Fruit fly (Drosophila melanogaster) whole organism, embryonic: ENCODE results near the gene CG44158.
A peak's percentile ranks its signal among the peaks of the same experiment; 100 is the strongest.

Source experiments
- BEAF-32 ChIP-seq: fragments of 200-800 bp; sonication (Bioruptor generic); optimal IDR thresholded peaks from 3 replicates; lab custom pipeline; 2017; ENCODE audit warnings: missing biosample characterization, missing genetic modification characterization, mild to moderate bottlenecking, moderate library complexity, missing genetic modification reagents
- CG10267 ChIP-seq: fragments of 200-800 bp; sonication (Bioruptor generic); optimal IDR thresholded peaks from 2 replicates; lab custom pipeline; 2018; ENCODE audit warnings: missing biosample characterization, mild to moderate bottlenecking, missing genetic modification characterization, moderate library complexity
- CG13287 ChIP-seq: fragments of 200-800 bp; sonication (Bioruptor generic); IDR thresholded peaks from 2 replicates; pipeline ENCODE4 v1.3.6; 2022; ENCODE audit warnings: missing biosample characterization, missing genetic modification characterization; ENCODE audit not compliant: partially characterized antibody
- CG13894 ChIP-seq: fragments of 200-800 bp; sonication (Bioruptor generic); optimal IDR thresholded peaks from 3 replicates; lab custom pipeline; 2018; ENCODE audit warnings: missing biosample characterization, mild to moderate bottlenecking, missing genetic modification characterization, moderate library complexity
- CG16813 ChIP-seq: fragments of 200-800 bp; sonication (Bioruptor generic); IDR thresholded peaks from 3 replicates; pipeline ENCODE4 v1.3.6; 2022; ENCODE audit warnings: missing biosample characterization, missing genetic modification characterization; ENCODE audit not compliant: partially characterized antibody
- CG17328 ChIP-seq: fragments of 200-800 bp; sonication (Bioruptor generic); IDR thresholded peaks from 2 replicates; pipeline ENCODE4 v1.3.6; 2022; ENCODE audit warnings: missing biosample characterization, missing genetic modification characterization
- CG17385 ChIP-seq: fragments of 200-800 bp; sonication (Bioruptor generic); optimal IDR thresholded peaks from 3 replicates; lab custom pipeline; 2018; ENCODE audit warnings: missing biosample characterization, mild to moderate bottlenecking, missing genetic modification characterization
- CG2116 ChIP-seq: fragments of 200-800 bp; sonication (Bioruptor generic); optimal IDR thresholded peaks from 3 replicates; lab custom pipeline; 2018; ENCODE audit warnings: missing biosample characterization, mild to moderate bottlenecking, missing genetic modification characterization
- CG2199 ChIP-seq: fragments of 200-800 bp; sonication (Bioruptor generic); IDR thresholded peaks from 3 replicates; pipeline ENCODE4 v1.3.6; 2022; ENCODE audit warnings: missing biosample characterization, missing genetic modification characterization
- CG34224 ChIP-seq: fragments of 200-800 bp; sonication (Bioruptor generic); IDR thresholded peaks from 3 replicates; pipeline ENCODE4 v1.3.6; 2022; ENCODE audit warnings: missing biosample characterization, missing genetic modification characterization; ENCODE audit not compliant: partially characterized antibody
- CG34376 ChIP-seq: fragments of 200-800 bp; sonication (Bioruptor generic); optimal IDR thresholded peaks from 2 replicates; lab custom pipeline; 2018; ENCODE audit warnings: missing biosample characterization, mild to moderate bottlenecking, missing genetic modification characterization
- CG9797 ChIP-seq: fragments of 200-800 bp; sonication (Bioruptor generic); optimal IDR thresholded peaks from 3 replicates; lab custom pipeline; 2018; ENCODE audit warnings: missing biosample characterization, mild to moderate bottlenecking, missing genetic modification characterization
- Dp ChIP-seq: fragments of 200-800 bp; sonication (Bioruptor generic); optimal IDR thresholded peaks from 2 replicates; lab custom pipeline; 2018; ENCODE audit warnings: missing biosample characterization, mild to moderate bottlenecking, missing genetic modification characterization, moderate library complexity
- Dref ChIP-seq: fragments of 200-800 bp; sonication (Bioruptor generic); IDR thresholded peaks from 2 replicates; pipeline ENCODE4 v1.3.6; 2022; ENCODE audit warnings: missing biosample characterization, missing genetic modification characterization
- E2f1 ChIP-seq: fragments of 200-800 bp; sonication (Bioruptor generic); IDR thresholded peaks from 2 replicates; pipeline ENCODE4 v1.3.6; 2022; ENCODE audit warnings: missing biosample characterization, missing genetic modification characterization
- HmgD ChIP-seq: fragments of 200-800 bp; sonication (Bioruptor generic); optimal IDR thresholded peaks from 3 replicates; lab custom pipeline; 2016; ENCODE audit warnings: missing biosample characterization, missing genetic modification characterization
- HmgZ ChIP-seq: fragments of 200-800 bp; sonication (Bioruptor generic); optimal IDR thresholded peaks from 2 replicates; lab custom pipeline; 2018; ENCODE audit warnings: missing biosample characterization, mild to moderate bottlenecking, missing genetic modification characterization
- MBD-R2 ChIP-seq: fragments of 200-800 bp; sonication (Bioruptor generic); IDR thresholded peaks from 2 replicates; pipeline ENCODE4 v1.3.6; 2022; ENCODE audit warnings: missing biosample characterization, missing genetic modification characterization
- MESR4 ChIP-seq: fragments of 200-800 bp; sonication (Bioruptor generic); optimal IDR thresholded peaks from 2 replicates; lab custom pipeline; 2018; ENCODE audit warnings: missing biosample characterization, mild to moderate bottlenecking, missing genetic modification characterization, moderate library complexity
- Med ChIP-seq: fragments of 200-800 bp; sonication (Bioruptor generic); peaks from one replicate; lab custom pipeline; 2016; ENCODE audit warnings: missing biosample characterization, missing genetic modification characterization, mild to moderate bottlenecking, inconsistent platforms, moderate library complexity
- Nf-YB ChIP-seq: fragments of 200-800 bp; sonication (Bioruptor generic); optimal IDR thresholded peaks from 3 replicates; lab custom pipeline; 2019; ENCODE audit warnings: missing biosample characterization, mild to moderate bottlenecking, missing genetic modification characterization, moderate library complexity
- PHDP ChIP-seq: fragments of 200-800 bp; sonication (Bioruptor generic); optimal IDR thresholded peaks from 3 replicates; lab custom pipeline; 2018; ENCODE audit warnings: missing biosample characterization, mild to moderate bottlenecking, missing genetic modification characterization, moderate library complexity
- YL-1 ChIP-seq: fragments of 200-800 bp; sonication (Bioruptor generic); optimal IDR thresholded peaks from 3 replicates; lab custom pipeline; 2017; ENCODE audit warnings: missing biosample characterization, mild to moderate bottlenecking, missing genetic modification characterization
- amos ChIP-seq: fragments of 200-800 bp; sonication (Bioruptor generic); IDR thresholded peaks from 2 replicates; pipeline ENCODE4 v1.3.6; 2022; ENCODE audit warnings: missing biosample characterization, missing genetic modification characterization; ENCODE audit not compliant: partially characterized antibody
- bbx ChIP-seq: fragments of 200-800 bp; sonication (Bioruptor generic); IDR thresholded peaks from 2 replicates; pipeline ENCODE4 v1.3.6; 2022; ENCODE audit warnings: missing biosample characterization, missing genetic modification characterization; ENCODE audit not compliant: partially characterized antibody
- bcd ChIP-seq: fragments of 200-800 bp; sonication (Bioruptor generic); optimal IDR thresholded peaks from 2 replicates; lab custom pipeline; 2017; ENCODE audit warnings: missing biosample characterization, mild to moderate bottlenecking, missing genetic modification characterization
- chm ChIP-seq: fragments of 200-800 bp; sonication (Bioruptor generic); IDR thresholded peaks from 2 replicates; pipeline ENCODE4 v1.3.6; 2022; ENCODE audit warnings: missing biosample characterization, missing genetic modification characterization
- dati ChIP-seq: fragments of 200-800 bp; sonication (Bioruptor generic); IDR thresholded peaks from 2 replicates; pipeline ENCODE4 v1.3.6; 2022; ENCODE audit warnings: missing biosample characterization, missing genetic modification characterization
- ewg ChIP-seq: fragments of 200-800 bp; sonication (Bioruptor generic); optimal IDR thresholded peaks from 3 replicates; lab custom pipeline; 2017; ENCODE audit warnings: mild to moderate bottlenecking, missing biosample characterization, missing genetic modification reagents, missing genetic modification characterization
- eyg ChIP-seq: fragments of 200-800 bp; sonication (Bioruptor generic); optimal IDR thresholded peaks from 3 replicates; lab custom pipeline; 2016; ENCODE audit warnings: missing biosample characterization, missing genetic modification characterization
- gfzf ChIP-seq: fragments of 200-800 bp; sonication (Bioruptor generic); optimal IDR thresholded peaks from 2 replicates; lab custom pipeline; 2016; ENCODE audit warnings: missing biosample characterization, mild to moderate bottlenecking, missing genetic modification characterization, moderate library complexity
- ind ChIP-seq: fragments of 200-800 bp; sonication (Bioruptor generic); optimal IDR thresholded peaks from 3 replicates; lab custom pipeline; 2016; ENCODE audit warnings: missing biosample characterization, missing genetic modification characterization
- nerfin-2 ChIP-seq: fragments of 200-800 bp; sonication (Bioruptor generic); IDR thresholded peaks from 2 replicates; pipeline ENCODE4 v1.3.6; 2022; ENCODE audit warnings: missing biosample characterization, missing genetic modification characterization; ENCODE audit not compliant: partially characterized antibody
- onecut ChIP-seq: fragments of 200-800 bp; sonication (Bioruptor generic); IDR thresholded peaks from 2 replicates; pipeline ENCODE4 v1.3.6; 2022; ENCODE audit warnings: missing biosample characterization, missing genetic modification characterization
- pum ChIP-seq: fragments of 200-800 bp; sonication (Bioruptor generic); optimal IDR thresholded peaks from 2 replicates; lab custom pipeline; 2016; ENCODE audit warnings: missing biosample characterization, missing genetic modification characterization
- pzg ChIP-seq: fragments of 200-800 bp; sonication (Bioruptor generic); optimal IDR thresholded peaks from 3 replicates; lab custom pipeline; 2018; ENCODE audit warnings: missing biosample characterization, mild to moderate bottlenecking, missing genetic modification characterization, moderate library complexity
- rib ChIP-seq: fragments of 200-800 bp; sonication (Bioruptor generic); IDR thresholded peaks from 2 replicates; pipeline ENCODE4 v1.3.6; 2022; ENCODE audit warnings: missing biosample characterization, missing genetic modification characterization
- row ChIP-seq: fragments of 200-800 bp; sonication (Bioruptor generic); IDR thresholded peaks from 3 replicates; pipeline ENCODE4 v1.3.6; 2022; ENCODE audit warnings: missing biosample characterization, missing genetic modification characterization
- sens ChIP-seq: fragments of 200-800 bp; sonication (Bioruptor generic); peaks from one replicate; lab custom pipeline; 2016; ENCODE audit warnings: missing biosample characterization, missing genetic modification characterization
- seq ChIP-seq: fragments of 200-800 bp; sonication (Bioruptor generic); IDR thresholded peaks from 2 replicates; pipeline ENCODE4 v1.3.6; 2022; ENCODE audit warnings: missing biosample characterization, missing genetic modification characterization
- sna ChIP-seq: fragments of 200-800 bp; sonication (Bioruptor generic); IDR thresholded peaks from 2 replicates; pipeline ENCODE4 v1.3.6; 2022; ENCODE audit warnings: missing biosample characterization, missing genetic modification characterization; ENCODE audit not compliant: partially characterized antibody
- stc ChIP-seq: fragments of 200-800 bp; sonication (Bioruptor generic); IDR thresholded peaks from 2 replicates; pipeline ENCODE4 v1.3.6; 2022; ENCODE audit warnings: missing biosample characterization, missing genetic modification characterization
- stwl ChIP-seq: fragments of 200-800 bp; sonication (Bioruptor generic); optimal IDR thresholded peaks from 3 replicates; lab custom pipeline; 2018; ENCODE audit warnings: missing biosample characterization, mild to moderate bottlenecking, missing genetic modification characterization, moderate library complexity
- tll ChIP-seq, 2 experiments: fragments of 200-800 bp in 1 of 2; fragments of >200 bp in 1 of 2; sonication (Bioruptor generic) in 1 of 2; optimal IDR thresholded peaks; 2 replicates each; lab custom pipeline; 2017 to 2019; ENCODE audit warnings: missing biosample characterization in 2 of 2, missing genetic modification characterization in 2 of 2, mild to moderate bottlenecking in 1 of 2, moderate library complexity in 1 of 2
- z ChIP-seq: fragments of 200-800 bp; sonication (Bioruptor generic); IDR thresholded peaks from 3 replicates; pipeline ENCODE4 v1.3.6; 2022; ENCODE audit warnings: missing biosample characterization, missing genetic modification characterization

Gene CG44158

DNA sequence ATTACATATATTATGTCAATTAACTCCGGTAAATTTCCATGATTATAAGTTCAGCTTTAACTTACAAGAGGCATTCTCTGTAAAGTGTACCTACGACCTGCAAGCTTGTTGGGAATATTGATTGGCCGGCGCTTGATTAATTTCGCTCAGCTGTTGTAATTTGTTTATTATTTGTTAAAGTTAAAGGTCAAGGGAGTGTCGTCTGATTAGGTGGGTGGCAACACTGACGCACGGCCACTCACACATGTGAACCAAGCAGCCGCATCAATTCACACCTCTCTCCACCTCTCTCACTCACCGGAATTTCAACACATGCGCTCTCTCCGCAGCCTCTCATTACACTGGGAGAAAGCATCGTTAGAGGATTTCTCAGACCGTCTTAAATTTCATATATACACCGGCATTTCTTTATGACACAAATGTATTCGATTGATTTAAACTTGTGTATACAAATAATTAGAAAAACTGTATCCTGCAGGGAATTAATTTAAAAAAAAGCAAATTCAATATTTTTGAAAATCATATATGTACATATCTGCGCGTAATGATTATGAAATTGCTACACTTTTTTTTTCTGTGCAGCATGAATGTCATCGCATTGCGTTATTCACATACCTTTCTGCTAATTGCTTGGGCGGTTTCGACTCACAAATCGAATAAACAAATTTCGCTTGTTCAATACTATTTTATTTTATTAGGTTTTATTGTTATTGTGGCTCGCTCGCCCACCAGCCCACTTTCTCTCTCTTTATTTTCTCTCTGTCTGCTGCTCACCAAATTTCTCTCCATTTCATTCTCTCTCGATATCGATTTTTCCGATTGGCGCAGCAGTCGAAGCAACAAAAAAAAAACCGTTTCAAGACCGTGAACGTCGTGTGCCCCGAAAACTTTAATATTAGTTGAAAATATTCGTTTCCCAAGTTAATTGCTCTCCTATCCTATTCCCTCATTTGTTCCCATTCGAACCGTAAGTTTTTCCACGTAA is 36.3 kb upstream of the CG44158 start (continued):
- peak; percentile 92 for TF ChIP-seq ind
- peak; percentile 83 for TF ChIP-seq Nf-YB (GFP tag; lab: Kevin White, UChicago)
- TF ChIP-seq dati (GFP tag; lab: Robert Waterston, UW), result peak; percentile 70; the same call in 1 of the 2 replicates
- TF ChIP-seq CG13894, result peak; percentile 87
- TF ChIP-seq nerfin-2 (GFP tag; lab: Robert Waterston, UW), result no peak
- TF ChIP-seq PHDP, result peak; percentile 94
- peak in 1 of 2 experiments; percentile 52 for TF ChIP-seq tll (GFP tag; optimal IDR thresholded peaks at IDR 0.05; lab: Kevin White, UChicago)
- no peak for TF ChIP-seq CG16813
- TF ChIP-seq CG34376 (GFP tag; lab: Kevin White, UChicago), result peak; percentile 86
- TF ChIP-seq row (GFP tag; lab: Robert Waterston, UW), result peak; percentile 95
- peak; percentile 93 for TF ChIP-seq bcd (GFP tag; lab: Kevin White, UChicago)
- TF ChIP-seq HmgD (GFP tag; lab: Kevin White, UChicago), result peak; percentile 79
- TF ChIP-seq CG17385 (GFP tag; lab: Kevin White, UChicago), result peak; percentile 91
- TF ChIP-seq CG17328 (GFP tag; lab: Robert Waterston, UW), result peak; percentile 87

DNA sequence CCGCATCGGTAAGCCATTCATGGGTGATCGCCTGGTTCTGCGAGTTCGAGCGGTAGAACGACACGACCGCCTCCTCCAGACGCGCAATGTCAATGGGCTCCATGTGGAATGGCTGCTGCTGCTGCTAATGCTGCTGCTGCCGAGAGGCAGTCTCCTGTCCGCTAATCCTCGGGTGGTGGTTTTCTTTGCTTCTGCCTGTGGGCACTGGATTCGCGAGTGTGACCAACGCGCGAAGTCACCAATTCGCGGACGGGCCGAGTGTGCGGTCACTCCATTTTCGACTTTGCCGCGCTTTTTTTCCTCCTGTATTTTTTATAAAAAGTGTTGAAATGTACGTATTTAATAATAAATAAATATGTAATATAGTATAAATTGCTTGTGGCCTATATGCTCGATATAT is 25.3 kb upstream of the CG44158 start, which contains the start of gene cdm:
Gene cdm (minus strand): TSS at position 236 of the 400 bp plus-strand sequence.
- TF ChIP-seq CG10267 (tag; lab: Kevin White, UChicago) (peak; percentile 69), onecut (no peak), seq (GFP tag; lab: Robert Waterston, UW) (peak; percentile 42; the same call in 1 of the 2 replicates), E2f1 (peak; percentile 71; the same call in 1 of the 2 replicates), stc (GFP tag; lab: Robert Waterston, UW) (no peak), CG2116 (GFP tag; lab: Kevin White, UChicago) (peak; percentile 27), pzg (GFP tag; lab: Kevin White, UChicago) (peak; percentile 73), CG9797 (GFP tag; lab: Kevin White, UChicago) (peak; percentile 84), gfzf (GFP tag; lab: Kevin White, UChicago) (peak; percentile 79), ewg (GFP tag; lab: Kevin White, UChicago) (peak; percentile 62), CG2199 (GFP tag; lab: Robert Waterston, UW) (0 out of 3 replicates have a peak, but pooled peaks have one; percentile 37), bcd (GFP tag; lab: Kevin White, UChicago) (peak; percentile 3), CG13287 (GFP tag; lab: Robert Waterston, UW) (0 out of 2 replicates have a peak, but pooled peaks have one; percentile 37), bbx (GFP tag; lab: Robert Waterston, UW) (peak; percentile 16; the same call in 1 of the 2 replicates), amos (GFP tag; lab: Robert Waterston, UW) (0 out of 2 replicates have a peak, but pooled peaks have one; percentile 3), Med (GFP tag; lab: Kevin White, UChicago) (peak; percentile 80), MESR4 (GFP tag; lab: Kevin White, UChicago) (peak; percentile 94), stwl (peak; percentile 86), Dp (GFP tag; lab: Kevin White, UChicago) (peak; percentile 82), HmgD (GFP tag; lab: Kevin White, UChicago) (no peak), Dref (GFP tag; lab: Robert Waterston, UW) (peak; percentile 31; the same call in 1 of the 2 replicates), BEAF-32 (GFP tag; lab: Kevin White, UChicago) (peak; percentile 10), HmgZ (tag; lab: Kevin White, UChicago) (peak; percentile 4), YL-1 (GFP tag; lab: Kevin White, UChicago) (peak; percentile 42), chm (GFP tag; lab: Robert Waterston, UW) (peak; percentile 52; the same call in 1 of the 2 replicates), pum (GFP tag; lab: Kevin White, UChicago) (no peak), sna (GFP tag; lab: Robert Waterston, UW) (peak; percentile 27; the same call in 1 of the 2 replicates), sens (GFP tag; lab: Kevin White, UChicago) (peak; percentile 20), MBD-R2 (GFP tag; lab: Robert Waterston, UW) (peak; percentile 87), CG34224 (GFP tag; lab: Robert Waterston, UW) (peak; percentile 22; the same call in 1 of the 3 replicates), eyg (GFP tag; lab: Kevin White, UChicago) (no peak), z (0 out of 3 replicates have a peak, but pooled peaks have one; percentile 35), rib (GFP tag; lab: Robert Waterston, UW) (peak; percentile 3; the same call in 1 of the 2 replicates)
